Worm (Caenorhabditis elegans): Measurements from ENCODE around the gene str-150.

The str-150 gene

ce11 chrV:16582973-16583372, at the start of gene str-150:
TSS of gene str-150 (plus strand) at chrV:16583273.
- TF ChIP-seq hmg-1.2 (GFP tag; IDR thresholded peaks at IDR 0.05) (no peak), lsl-1 (GFP tag; optimal IDR thresholded peaks at IDR 0.05) (no peak), madf-6 (GFP tag; IDR thresholded peaks at IDR 0.05) (no peak), lsy-27 (tag; optimal IDR thresholded peaks at IDR 0.05; ENCODE audit: borderline replicate concordance, insufficient read depth) (no peak), ZK185.1 (tag; optimal IDR thresholded peaks at IDR 0.05; ENCODE audit: poor library complexity, severe bottlenecking) (no peak), madf-3 (GFP tag; IDR thresholded peaks at IDR 0.05) (no peak), lin-40 (tag; optimal IDR thresholded peaks at IDR 0.05) (no peak), ztf-26 (tag; optimal IDR thresholded peaks at IDR 0.05) (no peak)

- TF ChIP-seq snpc-4 (GFP tag; optimal IDR thresholded peaks at IDR 0.05) (no peak), snpc-4 (tag; optimal IDR thresholded peaks at IDR 0.05) (no peak), cebp-1 (GFP tag; IDR thresholded peaks at IDR 0.05) (no peak), cebp-1 (tag; optimal IDR thresholded peaks at IDR 0.05) (no peak), hlh-12 (tag; optimal IDR thresholded peaks at IDR 0.05) (no peak), somi-1 (GFP tag; optimal IDR thresholded peaks at IDR 0.05) (no peak), mcd-1 (GFP tag; IDR thresholded peaks at IDR 0.05) (no peak), F37B4.10 (GFP tag; IDR thresholded peaks at IDR 0.05) (no peak), madf-8 (GFP tag; conservative IDR thresholded peaks at IDR 0.05) (no peak), ama-1 (optimal IDR thresholded peaks at IDR 0.05) (no peak), ama-1 (GFP tag; optimal IDR thresholded peaks at IDR 0.05) (no peak), ztf-22 (GFP tag; optimal IDR thresholded peaks at IDR 0.05) (no peak), zfh-2 (GFP tag; conservative IDR thresholded peaks at IDR 0.05) (no peak), hrde-1 (tag; optimal IDR thresholded peaks at IDR 0.05; ENCODE audit: borderline replicate concordance) (no peak), rpc-1 (optimal IDR thresholded peaks at IDR 0.05) (no peak), rpc-1 (tag; optimal IDR thresholded peaks at IDR 0.05) (no peak), lsy-27 (tag; optimal IDR thresholded peaks at IDR 0.05; ENCODE audit: borderline replicate concordance, insufficient read depth) (no peak)
Measured at ce11 chrV:16534000-16534399, 49.1 kb upstream of the str-150 start, which contains the start of gene cpr-2. TSS of gene cpr-2 (minus strand) at chrV:16534100.

ce11 chrV:16535172-16535571, 47.9 kb upstream of the str-150 start, which contains the start of gene Y32B12B.8:
TSS of gene Y32B12B.8 (plus strand) at chrV:16535472.
- no peak for TF ChIP-seq egrh-3 (GFP tag; IDR thresholded peaks at IDR 0.05)
- no peak for TF ChIP-seq mcd-1 (GFP tag; IDR thresholded peaks at IDR 0.05)
- no peak for TF ChIP-seq ZK185.1 (tag; optimal IDR thresholded peaks at IDR 0.05; ENCODE audit: poor library complexity, severe bottlenecking)
- TF ChIP-seq attf-3 (GFP tag; conservative IDR thresholded peaks at IDR 0.05), result no peak
- TF ChIP-seq bed-2 (GFP tag; IDR thresholded peaks at IDR 0.05), result no peak
- TF ChIP-seq dox-1 (GFP tag; IDR thresholded peaks at IDR 0.05), result no peak
- no peak for TF ChIP-seq lin-54 (GFP tag; optimal IDR thresholded peaks at IDR 0.05)
- TF ChIP-seq F23B12.7 (tag; optimal IDR thresholded peaks at IDR 0.05; ENCODE audit: insufficient read depth), result no peak
- TF ChIP-seq sea-2 (GFP tag; IDR thresholded peaks at IDR 0.05), result no peak
- no peak for TF ChIP-seq B0035.1 (tag; optimal IDR thresholded peaks at IDR 0.05)

- TF ChIP-seq ama-1 (optimal IDR thresholded peaks at IDR 0.05) (no peak), ama-1 (GFP tag; optimal IDR thresholded peaks at IDR 0.05) (no peak)
Measured at ce11 chrV:16536701-16537100, 46.4 kb upstream of the str-150 start, which contains the start of gene Y32B12B.1. TSS of gene Y32B12B.1 (plus strand) at chrV:16537001.

- TF ChIP-seq lsl-1 (GFP tag; optimal IDR thresholded peaks at IDR 0.05) (peak; percentile 82), snpc-3.4 (tag; optimal IDR thresholded peaks at IDR 0.05) (no peak), ztf-3 (GFP tag; optimal IDR thresholded peaks at IDR 0.05) (no peak), ztf-28 (GFP tag; IDR thresholded peaks at IDR 0.05) (peak; percentile 41; the same call in 1 of the 2 replicates), tbp1 (GFP tag; optimal IDR thresholded peaks at IDR 0.05) (peak; percentile 40), let-526 (GFP tag; IDR thresholded peaks at IDR 0.05) (no peak), ekl-4 (GFP tag; IDR thresholded peaks at IDR 0.05) (no peak; the same call in 1 of the 2 replicates), hmg-1.2 (GFP tag; IDR thresholded peaks at IDR 0.05) (peak; percentile 81), bed-1 (GFP tag; IDR thresholded peaks at IDR 0.05) (peak; percentile 48; the same call in 1 of the 2 replicates), somi-1 (GFP tag; optimal IDR thresholded peaks at IDR 0.05) (peak; percentile 22), attf-3 (GFP tag; conservative IDR thresholded peaks at IDR 0.05) (no peak; the same call in 1 of the 2 replicates), F55B11.4 (tag; optimal IDR thresholded peaks at IDR 0.05; ENCODE audit: borderline replicate concordance, insufficient read depth) (no peak), pbrm-1 (GFP tag; IDR thresholded peaks at IDR 0.05) (peak; percentile 68; the same call in 1 of the 2 replicates), F57A8.1 (GFP tag; optimal IDR thresholded peaks at IDR 0.05) (no peak)
Measured at ce11 chrV:16537908-16538446, 45.1 kb upstream of the str-150 start, which contains the start of gene Y32B12B.2. TSS of gene Y32B12B.2 (plus strand) at chrV:16538396.

Data from whole organism, young adult.